Fruit fly (Drosophila melanogaster): ENCODE data around the gene Surf6.
A peak's percentile ranks its signal among the peaks of the same experiment; 100 is the strongest.

Gene Surf6

dm6 chr3R:19877427-19878076, 27.1 kb downstream of the Surf6 start, which contains the start of the genes CG17186 and Arc42 (continued):
- TF ChIP-seq CG15514 (GFP tag; optimal IDR thresholded peaks at IDR 0.05) (peak; percentile 88), sqz (GFP tag; optimal IDR thresholded peaks at IDR 0.05) (peak; percentile 73), crol (GFP tag; IDR thresholded peaks at IDR 0.05) (no peak), grau (tag; optimal IDR thresholded peaks at IDR 0.05) (peak; percentile 19), ci (GFP tag; IDR thresholded peaks at IDR 0.05) (no peak), CG14710 (tag; optimal IDR thresholded peaks at IDR 0.05) (peak; percentile 71), Pdp1 (GFP tag; optimal IDR thresholded peaks at IDR 0.05) (peak in 1 of 2 experiments; percentile 72), dpn (GFP tag; optimal IDR thresholded peaks at IDR 0.05) (no peak), kah (GFP tag; optimal IDR thresholded peaks at IDR 0.05) (peak; percentile 97), crc (GFP tag; optimal IDR thresholded peaks at IDR 0.05) (no peak), sr (GFP tag; IDR thresholded peaks at IDR 0.05) (no peak), dmrt11E (tag; optimal IDR thresholded peaks at IDR 0.05) (peak; percentile 18), Fer3 (tag; optimal IDR thresholded peaks at IDR 0.05) (no peak), CG18262 (tag; optimal IDR thresholded peaks at IDR 0.05) (peak; percentile 19), CG30020 (tag; optimal IDR thresholded peaks at IDR 0.05) (peak; percentile 70), Scr (GFP tag; IDR thresholded peaks at IDR 0.05; ENCODE audit: partially characterized antibody) (no peak), H2.0 (GFP tag; IDR thresholded peaks at IDR 0.05) (no peak), Dbx (GFP tag; IDR thresholded peaks at IDR 0.05) (no peak), CG6813 (GFP tag; optimal IDR thresholded peaks at IDR 0.05) (no peak), CG12219 (GFP tag; optimal IDR thresholded peaks at IDR 0.05) (no peak), Awh (GFP tag; IDR thresholded peaks at IDR 0.05) (no peak), Xbp1 (GFP tag; optimal IDR thresholded peaks at IDR 0.05) (peak; percentile 22), CG32532 (GFP tag; IDR thresholded peaks at IDR 0.05) (no peak), sug (tag; optimal IDR thresholded peaks at IDR 0.05) (peak; percentile 23), CG13894 (tag; optimal IDR thresholded peaks at IDR 0.05) (no peak), ssp (GFP tag; IDR thresholded peaks at IDR 0.05) (no peak), sob (GFP tag; IDR thresholded peaks at IDR 0.05) (no peak), Med (GFP tag) (peak; percentile 84), kay (GFP tag; optimal IDR thresholded peaks at IDR 0.05) (no peak), CG12391 (tag; optimal IDR thresholded peaks at IDR 0.05) (peak; percentile 47), lov (optimal IDR thresholded peaks at IDR 0.05) (no peak), lov (GFP tag; IDR thresholded peaks at IDR 0.05) (no peak), pros (GFP tag; optimal IDR thresholded peaks at IDR 0.05) (no peak), CG2678 (tag; optimal IDR thresholded peaks at IDR 0.05) (peak; percentile 20), chinmo (GFP tag; IDR thresholded peaks at IDR 0.05; ENCODE audit: partially characterized antibody) (no peak), vnd (GFP tag; IDR thresholded peaks at IDR 0.05; ENCODE audit: partially characterized antibody) (no peak), org-1 (GFP tag; optimal IDR thresholded peaks at IDR 0.05) (no peak), Hr51 (GFP tag; optimal IDR thresholded peaks at IDR 0.05) (peak in 1 of 2 experiments; percentile 1), gsb-n (tag; optimal IDR thresholded peaks at IDR 0.05) (peak; percentile 29), pnt (GFP tag; optimal IDR thresholded peaks at IDR 0.05) (no peak), nmo (GFP tag; optimal IDR thresholded peaks at IDR 0.05) (peak; percentile 68), nerfin-1 (tag; optimal IDR thresholded peaks at IDR 0.05) (no peak), lola (GFP tag; optimal IDR thresholded peaks at IDR 0.05) (peak in 1 of 3 experiments; percentile 21), exex (tag; optimal IDR thresholded peaks at IDR 0.05) (peak; percentile 3), CG15696 (tag; optimal IDR thresholded peaks at IDR 0.05) (no peak), Ada2b (GFP tag; IDR thresholded peaks at IDR 0.05) (no peak), Asciz (GFP tag; optimal IDR thresholded peaks at IDR 0.05) (no peak), D (optimal IDR thresholded peaks at IDR 0.05) (no peak), D (GFP tag; optimal IDR thresholded peaks at IDR 0.05) (no peak)
